Fruit fly (Drosophila melanogaster) whole organism, prepupa: ENCODE results near the gene CG14346.
A peak's percentile ranks its signal among the peaks of the same experiment; 100 is the strongest.

Experiments
- CG10631 ChIP-seq: fragments of 200-800 bp; sonication (Bioruptor generic); optimal IDR thresholded peaks from 2 replicates; lab custom pipeline; 2016; ENCODE audit warnings: missing biosample characterization, missing genetic modification characterization
- CG10669 ChIP-seq: fragments of 200-800 bp; sonication (Bioruptor generic); optimal IDR thresholded peaks from 3 replicates; lab custom pipeline; 2018; ENCODE audit warnings: missing biosample characterization, mild to moderate bottlenecking, missing genetic modification characterization, moderate library complexity
- CG15336 ChIP-seq: fragments of 200-800 bp; sonication (Bioruptor generic); IDR thresholded peaks from 2 replicates; pipeline ENCODE4 v1.3.6; 2022; ENCODE audit warnings: missing biosample characterization, missing genetic modification characterization
- CG16779 ChIP-seq: fragments of 200-800 bp; sonication (Bioruptor generic); optimal IDR thresholded peaks from 3 replicates; lab custom pipeline; 2017; ENCODE audit warnings: missing biosample characterization, mild to moderate bottlenecking, missing genetic modification characterization
- CG3032 ChIP-seq: fragments of 200-800 bp; optimal IDR thresholded peaks from 2 replicates; lab custom pipeline; 2019; ENCODE audit warnings: missing biosample characterization, mild to moderate bottlenecking, missing genetic modification characterization, moderate library complexity
- CG31627 ChIP-seq: fragments of 200-800 bp; sonication (Bioruptor generic); optimal IDR thresholded peaks from 3 replicates; lab custom pipeline; 2016; ENCODE audit warnings: missing biosample characterization, missing genetic modification characterization
- CG32006 ChIP-seq: fragments of 200-800 bp; sonication (Bioruptor generic); optimal IDR thresholded peaks from 3 replicates; lab custom pipeline; 2017; ENCODE audit warnings: missing biosample characterization, mild to moderate bottlenecking, missing genetic modification characterization
- CG34406 ChIP-seq: fragments of 200-800 bp; sonication (Bioruptor generic); optimal IDR thresholded peaks from 3 replicates; lab custom pipeline; 2016; ENCODE audit warnings: missing biosample characterization, missing genetic modification characterization
- CG3919 ChIP-seq: fragments of 200-800 bp; sonication (Bioruptor generic); optimal IDR thresholded peaks from 3 replicates; lab custom pipeline; 2016; ENCODE audit warnings: missing biosample characterization, missing genetic modification characterization
- CG4318 ChIP-seq: fragments of 200-800 bp; sonication (Bioruptor generic); optimal IDR thresholded peaks from 3 replicates; lab custom pipeline; 2017; ENCODE audit warnings: missing biosample characterization, mild to moderate bottlenecking, missing genetic modification characterization
- CG6163 ChIP-seq: fragments of 200-800 bp; sonication (Bioruptor generic); IDR thresholded peaks from 3 replicates; pipeline ENCODE4 v1.3.6; 2022; ENCODE audit warnings: missing biosample characterization, missing genetic modification characterization
- CG6792 ChIP-seq: fragments of 200-800 bp; sonication (Bioruptor generic); optimal IDR thresholded peaks from 3 replicates; lab custom pipeline; 2016; ENCODE audit warnings: missing biosample characterization, missing genetic modification characterization
- CG6854 ChIP-seq: fragments of 200-800 bp; sonication (Bioruptor generic); optimal IDR thresholded peaks from 2 replicates; lab custom pipeline; 2017; ENCODE audit warnings: missing biosample characterization, mild to moderate bottlenecking, missing genetic modification characterization
- CG7368 ChIP-seq: fragments of 200-800 bp; sonication (Bioruptor generic); optimal IDR thresholded peaks from 3 replicates; lab custom pipeline; 2016; ENCODE audit warnings: missing biosample characterization, missing genetic modification characterization
- CG8119 ChIP-seq: fragments of 200-800 bp; sonication (Bioruptor generic); IDR thresholded peaks from 3 replicates; pipeline ENCODE4 v1.3.6; 2022; ENCODE audit warnings: missing biosample characterization, missing genetic modification characterization
- CG8319 ChIP-seq: fragments of 200-800 bp; sonication (Bioruptor generic); optimal IDR thresholded peaks from 3 replicates; lab custom pipeline; 2016; ENCODE audit warnings: missing biosample characterization, missing genetic modification characterization
- CG9139 ChIP-seq: fragments of 200-800 bp; sonication (Bioruptor generic); optimal IDR thresholded peaks from 3 replicates; lab custom pipeline; 2017; ENCODE audit warnings: missing biosample characterization, mild to moderate bottlenecking, missing genetic modification characterization
- Eip75B ChIP-seq: fragments of 200-800 bp; sonication (Bioruptor generic); optimal IDR thresholded peaks from 3 replicates; lab custom pipeline; 2016; ENCODE audit warnings: missing biosample characterization, missing genetic modification characterization
- Eip78C ChIP-seq: fragments of 200-800 bp; sonication (Bioruptor generic); peaks from one replicate; lab custom pipeline; 2016; ENCODE audit warnings: missing biosample characterization, missing genetic modification characterization
- Ets21C ChIP-seq: fragments of 200-800 bp; sonication (Bioruptor generic); optimal IDR thresholded peaks from 3 replicates; lab custom pipeline; 2016; ENCODE audit warnings: missing biosample characterization, missing genetic modification characterization
- Ets96B ChIP-seq: fragments of 200-800 bp; optimal IDR thresholded peaks from 2 replicates; lab custom pipeline; 2019; ENCODE audit warnings: missing biosample characterization, mild to moderate bottlenecking, missing genetic modification characterization, moderate library complexity
- Hr38 ChIP-seq: sonication (Bioruptor generic); optimal IDR thresholded peaks from 2 replicates; lab custom pipeline; 2016; ENCODE audit warnings: missing biosample characterization, missing genetic modification characterization
- Hr4 ChIP-seq: fragments of 200-800 bp; sonication (Bioruptor generic); optimal IDR thresholded peaks from 3 replicates; lab custom pipeline; 2016; ENCODE audit warnings: missing biosample characterization, missing genetic modification characterization
- Lpt ChIP-seq: fragments of 200-800 bp; sonication (Bioruptor generic); optimal IDR thresholded peaks from 3 replicates; lab custom pipeline; 2016; ENCODE audit warnings: missing biosample characterization, missing genetic modification characterization
- Met ChIP-seq: fragments of 200-800 bp; sonication (Bioruptor generic); optimal IDR thresholded peaks from 3 replicates; lab custom pipeline; 2016; ENCODE audit warnings: missing biosample characterization, missing genetic modification characterization
- OdsH ChIP-seq: fragments of 200-800 bp; sonication (Bioruptor generic); optimal IDR thresholded peaks from 3 replicates; lab custom pipeline; 2016; ENCODE audit warnings: missing biosample characterization, missing genetic modification characterization
- Smox ChIP-seq: fragments of 200-800 bp; sonication (Bioruptor generic); optimal IDR thresholded peaks from 3 replicates; lab custom pipeline; 2016; ENCODE audit warnings: missing biosample characterization, missing genetic modification characterization
- Sox102F ChIP-seq: fragments of 200-800 bp; sonication (Bioruptor generic); optimal IDR thresholded peaks from 2 replicates; lab custom pipeline; 2016; ENCODE audit warnings: missing biosample characterization, mild to moderate bottlenecking, missing genetic modification characterization
- Sox14 ChIP-seq: fragments of 200-800 bp; sonication (Bioruptor generic); optimal IDR thresholded peaks from 3 replicates; lab custom pipeline; 2016; ENCODE audit warnings: missing biosample characterization, missing genetic modification characterization
- Sox15 ChIP-seq: fragments of 200-800 bp; sonication (Bioruptor generic); optimal IDR thresholded peaks from 3 replicates; lab custom pipeline; 2016; ENCODE audit warnings: missing biosample characterization, missing genetic modification characterization
- achi ChIP-seq: fragments of 200-800 bp; sonication (Bioruptor generic); optimal IDR thresholded peaks from 3 replicates; lab custom pipeline; 2016; ENCODE audit warnings: missing biosample characterization, missing genetic modification characterization
- acj6 ChIP-seq: fragments of 200-800 bp; sonication (Bioruptor generic); optimal IDR thresholded peaks from 3 replicates; lab custom pipeline; 2016; ENCODE audit warnings: missing biosample characterization, missing genetic modification characterization
- cyc ChIP-seq: fragments of 200-800 bp; sonication (Bioruptor generic); optimal IDR thresholded peaks from 3 replicates; lab custom pipeline; 2016; ENCODE audit warnings: missing biosample characterization, missing genetic modification characterization
- dac ChIP-seq: fragments of 200-800 bp; sonication (Bioruptor generic); optimal IDR thresholded peaks from 2 replicates; lab custom pipeline; 2017; ENCODE audit warnings: missing biosample characterization, mild to moderate bottlenecking, missing genetic modification characterization
- dsx ChIP-seq: fragments of 200-800 bp; optimal IDR thresholded peaks from 3 replicates; lab custom pipeline; 2019; ENCODE audit warnings: missing biosample characterization, mild to moderate bottlenecking, missing genetic modification characterization, moderate library complexity; ENCODE audit not compliant: poor library complexity, severe bottlenecking
- eg ChIP-seq: fragments of 200-800 bp; sonication (Bioruptor generic); IDR thresholded peaks from 3 replicates; pipeline ENCODE4 v1.3.6; 2022; ENCODE audit warnings: missing biosample characterization, missing genetic modification characterization
- esn ChIP-seq: fragments of 200-800 bp; sonication (Bioruptor generic); optimal IDR thresholded peaks from 2 replicates; lab custom pipeline; 2016; ENCODE audit warnings: missing biosample characterization, mild to moderate bottlenecking, missing genetic modification characterization, moderate library complexity
- fd59A ChIP-seq: fragments of 200-800 bp; sonication (Bioruptor generic); optimal IDR thresholded peaks from 2 replicates; lab custom pipeline; 2017; ENCODE audit warnings: missing biosample characterization, mild to moderate bottlenecking, missing genetic modification characterization, missing genetic modification reagents
- fd85E ChIP-seq: fragments of 200-800 bp; sonication (Bioruptor generic); optimal IDR thresholded peaks from 3 replicates; lab custom pipeline; 2016; ENCODE audit warnings: missing biosample characterization, missing genetic modification characterization
- fkh ChIP-seq: fragments of 200-800 bp; sonication (Bioruptor generic); optimal IDR thresholded peaks from 3 replicates; lab custom pipeline; 2017; ENCODE audit warnings: missing biosample characterization, mild to moderate bottlenecking, missing genetic modification characterization, moderate library complexity
- lz ChIP-seq: fragments of 200-800 bp; sonication (Bioruptor generic); optimal IDR thresholded peaks from 3 replicates; lab custom pipeline; 2016; ENCODE audit warnings: missing biosample characterization, missing genetic modification characterization
- net ChIP-seq: fragments of 200-800 bp; sonication (Bioruptor generic); optimal IDR thresholded peaks from 3 replicates; lab custom pipeline; 2016; ENCODE audit warnings: missing biosample characterization, missing genetic modification characterization
- pdm3 ChIP-seq: fragments of 200-800 bp; sonication (Bioruptor generic); optimal IDR thresholded peaks from 3 replicates; lab custom pipeline; 2016; ENCODE audit warnings: missing biosample characterization, missing genetic modification characterization
- salr ChIP-seq, 2 experiments: fragments of 200-800 bp; sonication (Bioruptor generic); optimal IDR thresholded peaks; 3 replicates each; lab custom pipeline; 2016 to 2018; ENCODE audit warnings: missing biosample characterization in 2 of 2, missing genetic modification characterization in 2 of 2, mild to moderate bottlenecking in 1 of 2
- spab ChIP-seq: fragments of 200-800 bp; sonication (Bioruptor generic); optimal IDR thresholded peaks from 2 replicates; lab custom pipeline; 2017; ENCODE audit warnings: missing biosample characterization, mild to moderate bottlenecking, missing genetic modification characterization, missing genetic modification reagents
- ss ChIP-seq, 2 experiments: fragments of 200-800 bp; sonication (Bioruptor generic); optimal IDR thresholded peaks; 2 replicates in 1 of 2; 3 replicates in 1 of 2; lab custom pipeline; 2017 to 2018; ENCODE audit warnings: mild to moderate bottlenecking in 2 of 2, missing biosample characterization in 2 of 2, missing genetic modification characterization in 2 of 2, moderate library complexity in 1 of 2
- svp ChIP-seq: fragments of 200-800 bp; sonication (Bioruptor generic); peaks from one replicate; lab custom pipeline; 2016; ENCODE audit warnings: missing biosample characterization, missing genetic modification characterization
- topi ChIP-seq: fragments of 200-800 bp; sonication (Bioruptor generic); optimal IDR thresholded peaks from 3 replicates; lab custom pipeline; 2016; ENCODE audit warnings: missing biosample characterization, missing genetic modification characterization

The CG14346 gene

DNA sequence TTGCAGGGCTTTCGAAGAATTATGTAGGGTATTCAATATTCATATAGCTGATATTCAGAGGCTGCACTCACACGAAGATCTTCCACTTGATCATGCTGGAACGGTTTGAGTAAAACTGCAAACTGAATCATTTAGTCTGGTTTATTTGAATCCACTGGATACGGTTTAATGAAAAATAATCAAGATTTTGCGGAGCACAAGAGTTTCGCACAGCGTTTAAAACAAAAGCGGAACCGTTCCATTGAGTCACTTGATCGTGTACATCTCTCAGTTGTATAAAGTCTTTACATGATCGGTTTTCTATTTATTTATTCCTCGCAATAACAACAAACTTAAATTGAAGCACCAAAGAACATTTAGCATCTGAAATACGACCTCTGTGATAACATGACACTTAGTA is 8.1 kb upstream of the CG14346 start, which contains the start of gene CG31659:
TSS of gene CG31659 (minus strand) at position 101 of the 400 bp plus-strand sequence.
- TF ChIP-seq CG8319 (GFP tag; lab: Kevin White, UChicago): no peak
- TF ChIP-seq salr (GFP tag; optimal IDR thresholded peaks at IDR 0.05; lab: Kevin White, UChicago): no peak
- TF ChIP-seq topi (GFP tag; lab: Kevin White, UChicago): no peak
- no peak for TF ChIP-seq CG6792
- TF ChIP-seq, all 60 proteins: peak for 0

DNA sequence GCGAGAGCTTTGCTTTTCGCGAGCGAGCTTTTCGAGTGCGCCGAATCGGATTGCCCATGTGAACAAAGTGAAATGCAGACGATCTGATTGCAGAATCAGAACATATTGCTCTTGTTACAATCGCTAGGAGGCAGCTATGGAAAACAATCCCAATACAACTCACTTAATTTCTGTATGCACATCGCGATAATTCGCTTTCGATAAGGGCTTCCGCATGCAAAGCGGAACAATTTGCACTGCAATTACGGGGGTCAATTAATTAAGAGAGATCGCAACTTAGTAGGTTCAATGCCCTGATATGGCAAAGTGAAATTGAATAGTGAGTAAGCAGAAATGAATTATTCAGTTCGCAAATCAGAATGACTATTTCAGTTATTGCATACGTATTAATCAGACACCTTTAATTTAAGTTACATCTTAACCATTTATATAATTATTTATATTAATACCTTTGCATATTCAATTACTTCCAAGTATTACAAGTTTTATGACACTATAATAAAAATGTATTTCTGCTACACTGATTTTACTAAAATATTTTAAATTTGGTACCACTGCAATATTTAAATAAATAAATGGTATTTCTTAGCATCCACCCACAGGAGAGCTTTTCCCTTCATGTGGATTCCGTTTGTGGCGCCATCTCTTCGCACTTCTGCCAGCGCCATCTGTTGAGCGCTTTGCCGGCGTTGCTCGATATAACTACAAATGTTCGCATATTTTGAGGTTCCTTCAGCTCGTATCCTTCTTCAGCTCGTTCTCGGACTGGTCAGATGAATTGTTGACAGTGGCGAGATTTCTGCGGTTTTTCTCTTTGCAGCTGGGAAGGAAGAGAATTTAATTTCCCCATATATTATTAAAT is 5.8 kb upstream of the CG14346 start, which contains the start of gene NLaz:
TSS of gene NLaz (minus strand) at position 51 of the 862 bp plus-strand sequence.
- TF ChIP-seq salr (GFP tag; optimal IDR thresholded peaks at IDR 0.05; lab: Kevin White, UChicago): peak in 1 of 2 experiments; percentile 51
- TF ChIP-seq CG16779 (tag; lab: Kevin White, UChicago): no peak
- TF ChIP-seq net (GFP tag; lab: Kevin White, UChicago): peak; percentile 30
- TF ChIP-seq Lpt (GFP tag; lab: Kevin White, UChicago): no peak
- peak; percentile 59 for TF ChIP-seq achi (GFP tag; lab: Kevin White, UChicago)
- TF ChIP-seq ss (GFP tag; optimal IDR thresholded peaks at IDR 0.05; lab: Kevin White, UChicago): no peak
- peak; percentile 71 for TF ChIP-seq lz (GFP tag; lab: Kevin White, UChicago)
- TF ChIP-seq Ets21C (GFP tag; lab: Kevin White, UChicago): no peak
- no peak for TF ChIP-seq CG9139 (GFP tag; lab: Kevin White, UChicago)
- TF ChIP-seq CG6792: no peak
- no peak for TF ChIP-seq spab (GFP tag; lab: Kevin White, UChicago)
- no peak for TF ChIP-seq CG6854 (GFP tag; lab: Kevin White, UChicago)
- no peak for TF ChIP-seq CG8119
- peak; percentile 35 for TF ChIP-seq esn (GFP tag; lab: Kevin White, UChicago)
- peak; percentile 17 for TF ChIP-seq CG7368 (GFP tag; lab: Kevin White, UChicago)
- peak; percentile 61 for TF ChIP-seq CG31627 (GFP tag; lab: Kevin White, UChicago)
- no peak for TF ChIP-seq fkh
- no peak for TF ChIP-seq CG10631
- peak; percentile 28 for TF ChIP-seq Sox102F (GFP tag; lab: Kevin White, UChicago)
- no peak for TF ChIP-seq Hr38 (GFP tag; lab: Kevin White, UChicago)
- TF ChIP-seq CG3032 (tag; lab: Kevin White, UChicago): no peak
- TF ChIP-seq Smox (GFP tag; lab: Kevin White, UChicago): peak; percentile 6
- peak; percentile 80 for TF ChIP-seq CG3919 (GFP tag; lab: Kevin White, UChicago)
- TF ChIP-seq Eip78C (GFP tag; lab: Kevin White, UChicago): peak; percentile 82
- TF ChIP-seq Sox14: peak; percentile 39
- peak; percentile 34 for TF ChIP-seq pdm3 (GFP tag; lab: Kevin White, UChicago)
- TF ChIP-seq eg: no peak
- peak; percentile 4 for TF ChIP-seq dsx (GFP tag; lab: Kevin White, UChicago)
- peak; percentile 94 for TF ChIP-seq svp (GFP tag; lab: Kevin White, UChicago)
- no peak for TF ChIP-seq Ets96B (tag; lab: Kevin White, UChicago)
- TF ChIP-seq Eip75B (GFP tag; lab: Kevin White, UChicago): peak; percentile 21
- no peak for TF ChIP-seq CG10669
- TF ChIP-seq Met (GFP tag; lab: Kevin White, UChicago): peak; percentile 15
- peak; percentile 13 for TF ChIP-seq CG32006
- peak; percentile 19; the same call in 1 of the 3 replicates for TF ChIP-seq CG6163 (GFP tag; lab: Robert Waterston, UW)
- peak; percentile 59 for TF ChIP-seq topi (GFP tag; lab: Kevin White, UChicago)
- TF ChIP-seq fd59A (GFP tag; lab: Kevin White, UChicago): no peak
- TF ChIP-seq acj6 (GFP tag; lab: Kevin White, UChicago): peak; percentile 41
- peak; percentile 67 for TF ChIP-seq cyc (GFP tag; lab: Kevin White, UChicago)
- no peak for TF ChIP-seq Sox15
- TF ChIP-seq dac (GFP tag; lab: Kevin White, UChicago): no peak
- TF ChIP-seq CG34406: peak; percentile 12
- no peak for TF ChIP-seq fd85E (GFP tag; lab: Kevin White, UChicago)
- TF ChIP-seq CG4318 (GFP tag; lab: Kevin White, UChicago): no peak
- peak; percentile 7 for TF ChIP-seq OdsH (GFP tag; lab: Kevin White, UChicago)
- TF ChIP-seq Hr4 (GFP tag; lab: Kevin White, UChicago): peak; percentile 8
- no peak for TF ChIP-seq CG15336 (GFP tag; lab: Robert Waterston, UW)
